Worm (Caenorhabditis elegans) whole organism, midembryonic: ENCODE measurements around the gene copg-1.

Experiments used
- cog-1 ChIP-seq: sonication (generic microtip); optimal IDR thresholded peaks from 2 replicates; lab custom pipeline; 2016; ENCODE audit warnings: missing genetic modification characterization, missing compliant biosample characterization
- flt-1 ChIP-seq: fragments of 200-800 bp; sonication (Bioruptor generic); IDR thresholded peaks from 2 replicates; pipeline ENCODE4 v1.3.6; 2022; ENCODE audit warnings: missing genetic modification characterization, missing compliant biosample characterization
- klf-2 ChIP-seq: fragments of 200-800 bp; sonication (Bioruptor generic); conservative IDR thresholded peaks from 2 replicates; pipeline ENCODE4 v1.3.6; 2022; ENCODE audit warnings: missing genetic modification reagents, missing genetic modification characterization, missing compliant biosample characterization
- ref-1 ChIP-seq: fragments of 200-800 bp; sonication (Bioruptor generic); conservative IDR thresholded peaks from 2 replicates; pipeline ENCODE4 v1.3.6; 2022; ENCODE audit warnings: missing genetic modification reagents, missing genetic modification characterization, missing compliant biosample characterization
- tab-1 ChIP-seq: fragments of 200-800 bp; sonication (Bioruptor generic); IDR thresholded peaks from 2 replicates; pipeline ENCODE4 v1.3.6; 2022; ENCODE audit warnings: missing genetic modification characterization, missing compliant biosample characterization
- ztf-23 ChIP-seq: fragments of 200-800 bp; sonication (Bioruptor generic); IDR thresholded peaks from 2 replicates; pipeline ENCODE4 v1.3.6; 2022; ENCODE audit warnings: missing genetic modification reagents, missing genetic modification characterization, missing compliant biosample characterization

ce11 chrIV:10143640-10144039 is 8.1 kb upstream of the copg-1 start, which contains the start of gene msp-38:
- TF ChIP-seq cog-1 (tag; lab: Kevin White, UChicago) (no peak), flt-1 (GFP tag; lab: Robert Waterston, UW) (no peak), ref-1 (GFP tag; lab: Robert Waterston, UW) (no peak), tab-1 (GFP tag; lab: Robert Waterston, UW) (no peak), klf-2 (GFP tag; lab: Robert Waterston, UW) (no peak), ztf-23 (GFP tag; lab: Robert Waterston, UW) (no peak)
